Fruit fly (Drosophila melanogaster) whole organism, embryonic: ENCODE data around the gene lark.

Experiments
- Bdp1 ChIP-seq: fragments of 200-800 bp; sonication (Bioruptor generic); optimal IDR thresholded peaks from 3 replicates; lab custom pipeline; 2016; ENCODE audit warnings: missing biosample characterization, missing genetic modification characterization
- CG1647 ChIP-seq: fragments of 200-800 bp; sonication (Bioruptor generic); optimal IDR thresholded peaks from 3 replicates; lab custom pipeline; 2016; ENCODE audit warnings: missing biosample characterization, missing genetic modification characterization
- CG1832 ChIP-seq: fragments of 200-800 bp; sonication (Bioruptor generic); optimal IDR thresholded peaks from 2 replicates; lab custom pipeline; 2017; ENCODE audit warnings: missing biosample characterization, mild to moderate bottlenecking, missing genetic modification characterization, inconsistent platforms
- CG18599 ChIP-seq: fragments of 200-800 bp; sonication (Bioruptor generic); optimal IDR thresholded peaks from 3 replicates; lab custom pipeline; 2017; ENCODE audit warnings: missing biosample characterization, missing genetic modification characterization, mild to moderate bottlenecking, moderate library complexity, missing genetic modification reagents
- CG2875 ChIP-seq: fragments of 200-800 bp; sonication (Bioruptor generic); optimal IDR thresholded peaks from 2 replicates; lab custom pipeline; 2017; ENCODE audit warnings: missing biosample characterization, mild to moderate bottlenecking, missing genetic modification characterization, missing genetic modification reagents
- CG3065 ChIP-seq: fragments of 200-800 bp; sonication (Bioruptor generic); optimal IDR thresholded peaks from 2 replicates; lab custom pipeline; 2016; ENCODE audit warnings: missing biosample characterization, missing genetic modification characterization
- CG32772 ChIP-seq: fragments of 200-800 bp; sonication (Bioruptor generic); IDR thresholded peaks from 2 replicates; pipeline ENCODE4 v1.3.6; 2022; ENCODE audit warnings: missing biosample characterization, missing genetic modification characterization
- CG3847 ChIP-seq: fragments of 200-800 bp; sonication (Bioruptor generic); IDR thresholded peaks from 2 replicates; pipeline ENCODE4 v1.3.6; 2022; ENCODE audit warnings: missing biosample characterization, missing genetic modification characterization
- CG43689 ChIP-seq: fragments of 200-800 bp; sonication (Bioruptor generic); IDR thresholded peaks from 2 replicates; pipeline ENCODE4 v1.3.6; 2022; ENCODE audit warnings: missing biosample characterization, missing genetic modification characterization
- CrebB ChIP-seq: fragments of 200-800 bp; sonication (Bioruptor generic); optimal IDR thresholded peaks from 3 replicates; lab custom pipeline; 2018; ENCODE audit warnings: missing biosample characterization, mild to moderate bottlenecking, missing genetic modification characterization
- D19A ChIP-seq: fragments of 200-800 bp; optimal IDR thresholded peaks from 3 replicates; lab custom pipeline; 2019; ENCODE audit warnings: missing biosample characterization, mild to moderate bottlenecking, missing genetic modification characterization, moderate library complexity
- Eip74EF ChIP-seq, 2 experiments: fragments of 200-800 bp in 1 of 2; fragments of >200 bp in 1 of 2; sonication (Bioruptor generic) in 1 of 2; optimal IDR thresholded peaks; 2 replicates each; lab custom pipeline; 2017 to 2019; ENCODE audit warnings: missing biosample characterization in 2 of 2, missing genetic modification characterization in 2 of 2, mild to moderate bottlenecking in 1 of 2, moderate library complexity in 1 of 2
- Ets65A ChIP-seq: fragments of 200-800 bp; sonication (Bioruptor generic); peaks from one replicate; lab custom pipeline; 2016; ENCODE audit warnings: missing biosample characterization, missing genetic modification characterization
- Max ChIP-seq: fragments of 200-800 bp; sonication (Bioruptor generic); optimal IDR thresholded peaks from 2 replicates; lab custom pipeline; 2016; ENCODE audit warnings: missing biosample characterization, mild to moderate bottlenecking, missing genetic modification characterization
- Meics ChIP-seq: fragments of 200-800 bp; sonication (Bioruptor generic); optimal IDR thresholded peaks from 2 replicates; lab custom pipeline; 2017; ENCODE audit warnings: missing biosample characterization, mild to moderate bottlenecking, missing genetic modification characterization
- Rx ChIP-seq: fragments of 200-800 bp; sonication (Bioruptor generic); IDR thresholded peaks from 2 replicates; pipeline ENCODE4 v1.3.6; 2022; ENCODE audit warnings: missing biosample characterization, missing genetic modification characterization
- chinmo ChIP-seq: fragments of 200-800 bp; sonication (Bioruptor generic); IDR thresholded peaks from 4 replicates; pipeline ENCODE4 v1.3.6; 2022; ENCODE audit warnings: missing biosample characterization, missing genetic modification characterization; ENCODE audit not compliant: partially characterized antibody
- danr ChIP-seq: fragments of 200-800 bp; sonication (Bioruptor generic); IDR thresholded peaks from 2 replicates; pipeline ENCODE4 v1.3.6; 2022; ENCODE audit warnings: missing biosample characterization, missing genetic modification characterization
- eve ChIP-seq, 2 experiments: fragments of >200 bp; optimal IDR thresholded peaks; 2 replicates each; lab custom pipeline; 2017; ENCODE audit warnings: missing biosample characterization in 2 of 2, missing genetic modification characterization in 2 of 2
- eyg ChIP-seq: fragments of 200-800 bp; sonication (Bioruptor generic); optimal IDR thresholded peaks from 3 replicates; lab custom pipeline; 2016; ENCODE audit warnings: missing biosample characterization, missing genetic modification characterization
- grn ChIP-seq: fragments of 200-800 bp; sonication (Bioruptor generic); optimal IDR thresholded peaks from 3 replicates; lab custom pipeline; 2017; ENCODE audit warnings: missing biosample characterization, missing genetic modification characterization
- lov ChIP-seq, 2 experiments: fragments of 200-800 bp in 1 of 2; fragments of >200 bp in 1 of 2; sonication (Bioruptor generic) in 1 of 2; IDR thresholded peaks in 1 of 2; optimal IDR thresholded peaks in 1 of 2; 2 replicates in 1 of 2; 3 replicates in 1 of 2; pipeline versions ENCODE4 v1.3.6 to Lab custom; 2017 to 2022; ENCODE audit warnings: missing biosample characterization in 1 of 2, missing genetic modification characterization in 1 of 2
- nau ChIP-seq: fragments of 200-800 bp; sonication (Bioruptor generic); optimal IDR thresholded peaks from 3 replicates; lab custom pipeline; 2017; ENCODE audit warnings: missing biosample characterization, mild to moderate bottlenecking, missing genetic modification characterization, missing genetic modification reagents
- pnt ChIP-seq: fragments of 200-800 bp; sonication (Bioruptor generic); optimal IDR thresholded peaks from 3 replicates; lab custom pipeline; 2016; ENCODE audit warnings: missing biosample characterization, missing genetic modification characterization
- sisA ChIP-seq: fragments of 200-800 bp; sonication (Bioruptor generic); IDR thresholded peaks from 2 replicates; pipeline ENCODE4 v1.3.6; 2022; ENCODE audit warnings: missing biosample characterization, missing genetic modification characterization
- tap ChIP-seq: fragments of 200-800 bp; optimal IDR thresholded peaks from 3 replicates; lab custom pipeline; 2019; ENCODE audit warnings: missing biosample characterization, mild to moderate bottlenecking, missing genetic modification characterization, moderate library complexity
- twi ChIP-seq: fragments of 200-800 bp; optimal IDR thresholded peaks from 2 replicates; lab custom pipeline; 2019; ENCODE audit warnings: missing biosample characterization, mild to moderate bottlenecking, missing genetic modification characterization, moderate library complexity
- usp ChIP-seq: fragments of >200 bp; optimal IDR thresholded peaks from 2 replicates; lab custom pipeline; 2017; ENCODE audit warnings: missing biosample characterization, missing genetic modification characterization

Gene lark

DNA sequence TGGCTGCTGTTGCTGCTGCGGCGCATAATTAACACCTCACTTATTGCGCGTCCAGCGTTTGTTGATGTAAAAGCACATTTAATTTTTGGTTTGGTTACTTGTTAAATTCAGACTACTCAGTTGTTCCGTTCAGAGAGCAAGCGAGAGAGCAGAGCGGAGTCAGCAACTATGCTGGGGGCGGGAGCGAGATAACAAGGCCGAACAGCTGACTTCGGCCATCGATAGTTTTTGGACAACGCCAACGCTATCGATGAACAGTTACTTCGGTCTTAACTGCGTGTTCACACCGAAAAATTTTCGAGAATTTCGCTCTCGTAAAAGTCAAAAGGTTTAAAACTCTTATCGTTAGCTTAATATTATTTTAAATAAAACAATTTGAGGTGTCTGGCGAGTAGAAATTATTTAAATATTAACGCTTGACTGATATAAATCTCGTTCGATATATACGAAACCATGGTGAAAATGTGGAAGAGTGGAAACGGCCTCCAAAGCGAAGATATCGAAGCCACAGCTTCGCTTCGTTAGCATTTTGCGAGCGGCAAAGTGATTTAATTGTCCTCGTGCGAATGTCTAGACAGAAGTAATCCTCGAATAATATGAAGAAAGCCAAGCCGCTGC is 42.4 kb downstream of the lark start, which contains the start of the genes SMSr and smid (continued):
- TF ChIP-seq CG3065 (peak; percentile 4), Meics (GFP tag; lab: Kevin White, UChicago) (peak; percentile 55), nau (no peak), D19A (tag; lab: Kevin White, UChicago) (no peak), CG2875 (GFP tag; lab: Kevin White, UChicago) (no peak), CG3847 (GFP tag; lab: Robert Waterston, UW) (peak; percentile 47; the same call in 1 of the 2 replicates), twi (tag; lab: Kevin White, UChicago) (peak; percentile 42), pnt (GFP tag; lab: Kevin White, UChicago) (no peak), CG18599 (GFP tag; lab: Kevin White, UChicago) (peak; percentile 67), CG1832 (GFP tag; lab: Kevin White, UChicago) (peak; percentile 80)

DNA sequence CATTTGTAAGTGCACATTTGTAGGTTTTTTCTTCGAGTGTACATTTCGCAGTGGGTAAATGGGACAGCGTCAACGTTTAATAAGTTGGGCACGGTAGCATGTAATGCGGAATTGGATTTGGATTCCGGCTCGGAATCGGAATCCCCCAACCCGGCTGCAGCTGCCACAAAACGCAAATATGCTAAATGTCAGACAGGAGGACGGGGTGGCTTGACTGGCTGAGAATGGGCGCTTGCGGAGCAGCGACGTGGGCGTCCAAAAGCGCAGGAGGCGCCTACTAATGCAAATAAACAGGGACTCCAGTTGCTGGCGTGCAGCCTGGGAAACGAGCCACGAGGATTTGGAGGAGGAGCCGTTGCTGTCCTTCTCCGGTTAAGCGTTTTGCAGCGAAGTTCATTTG is 48.7 kb downstream of the lark start, which contains the start of gene CG8564:
TSS of gene CG8564 (minus strand) at position 101 of the 400 bp plus-strand sequence.
- no peak for TF ChIP-seq Rx (GFP tag; lab: Robert Waterston, UW)
- TF ChIP-seq CG1647 (GFP tag; lab: Kevin White, UChicago), result no peak
- TF ChIP-seq lov (optimal IDR thresholded peaks at IDR 0.05; lab: Kevin White, UChicago), result no peak
- 0 out of 3 replicates have a peak, but pooled peaks have one; percentile 37 for TF ChIP-seq lov (GFP tag; IDR thresholded peaks at IDR 0.05; lab: Robert Waterston, UW)
- TF ChIP-seq CrebB (tag; lab: Kevin White, UChicago), result no peak
- no peak for TF ChIP-seq Max (GFP tag; lab: Kevin White, UChicago)
- peak; percentile 13 for TF ChIP-seq Ets65A (GFP tag; lab: Kevin White, UChicago)

dm6 chr3L:7390004-7390403 is 50.9 kb downstream of the lark start:
- TF ChIP-seq chinmo (GFP tag; lab: Robert Waterston, UW), result 0 out of 4 replicates have a peak, but pooled peaks have one; percentile 51
- peak in 1 of 2 experiments; percentile 68 for TF ChIP-seq Eip74EF (GFP tag; optimal IDR thresholded peaks at IDR 0.05; lab: Kevin White, UChicago)
- TF ChIP-seq sisA (GFP tag; lab: Robert Waterston, UW), result no peak
- TF ChIP-seq, all 482 proteins: peak for 2

- TF ChIP-seq tap (tag; lab: Kevin White, UChicago) (no peak), CG43689 (GFP tag; lab: Robert Waterston, UW) (no peak), Bdp1 (GFP tag; lab: Kevin White, UChicago) (no peak), eyg (GFP tag; lab: Kevin White, UChicago) (no peak), usp (GFP tag; lab: Kevin White, UChicago) (no peak), eve (GFP tag; optimal IDR thresholded peaks at IDR 0.05; lab: Kevin White, UChicago) (no peak), danr (GFP tag; lab: Robert Waterston, UW) (no peak), CG32772 (GFP tag; lab: Robert Waterston, UW) (no peak), grn (GFP tag; lab: Kevin White, UChicago) (no peak)
These were observed 51.4 kb downstream of the lark start, which contains the start of gene CG8563 for dm6 chr3L:7390442-7390841. TSS of gene CG8563 (plus strand) at chr3L:7390742.
